Worm (Caenorhabditis elegans) whole organism, late embryonic: ENCODE data around the gene Y55F3BL.6.
"Not testable (repeated sequence)": the region's sequence is repeated elsewhere in the genome, so short reads cannot be mapped to it uniquely, and the experiment has no call there.

Experiments used
- C08G9.2 ChIP-seq: sonication (generic microtip); optimal IDR thresholded peaks from 2 replicates; lab custom pipeline; 2016; ENCODE audit warnings: mild to moderate bottlenecking, missing genetic modification characterization, moderate library complexity, missing compliant biosample characterization
- C38D4.7 ChIP-seq: fragments of 200-800 bp; sonication (Bioruptor generic); optimal IDR thresholded peaks from 2 replicates; lab custom pipeline; 2018; ENCODE audit warnings: mild to moderate bottlenecking, missing genetic modification characterization, moderate library complexity, missing compliant biosample characterization
- F13H6.1 ChIP-seq: sonication (generic microtip); optimal IDR thresholded peaks from 2 replicates; lab custom pipeline; 2016; ENCODE audit warnings: missing genetic modification characterization, missing compliant biosample characterization
- T23F11.4 ChIP-seq: fragments of 200-800 bp; sonication (Bioruptor generic); optimal IDR thresholded peaks from 2 replicates; lab custom pipeline; 2018; ENCODE audit warnings: mild to moderate bottlenecking, missing genetic modification characterization, missing compliant biosample characterization
- Y22D7AL.16 ChIP-seq: sonication (generic microtip); optimal IDR thresholded peaks from 2 replicates; lab custom pipeline; 2016; ENCODE audit warnings: missing genetic modification characterization, missing compliant biosample characterization
- ama-1 ChIP-seq: fragments of 150-350 bp; optimal IDR thresholded peaks from 2 replicates; lab custom pipeline; 2014
- ceh-18 ChIP-seq: sonication (generic microtip); optimal IDR thresholded peaks from 2 replicates; lab custom pipeline; 2016; ENCODE audit warnings: missing genetic modification characterization, missing compliant biosample characterization
- ceh-2 ChIP-seq: sonication (generic microtip); optimal IDR thresholded peaks from 2 replicates; lab custom pipeline; 2016; ENCODE audit warnings: missing genotype, missing genetic modification characterization, missing compliant biosample characterization
- ceh-30 ChIP-seq: fragments of 150-350 bp; optimal IDR thresholded peaks from 2 replicates; lab custom pipeline; 2014; ENCODE audit warnings: missing biosample characterization, missing genetic modification characterization
- ceh-31 ChIP-seq: sonication (generic microtip); optimal IDR thresholded peaks from 2 replicates; lab custom pipeline; 2016; ENCODE audit warnings: missing genetic modification characterization, missing compliant biosample characterization
- ceh-34 ChIP-seq: sonication (generic microtip); optimal IDR thresholded peaks from 2 replicates; lab custom pipeline; 2016; ENCODE audit warnings: mild to moderate bottlenecking, missing genetic modification characterization, missing compliant biosample characterization
- ceh-45 ChIP-seq: fragments of 200-800 bp; sonication (Bioruptor generic); IDR thresholded peaks from 2 replicates; pipeline ENCODE4 v1.3.6; 2022; ENCODE audit warnings: missing genetic modification reagents, missing genetic modification characterization, missing compliant biosample characterization
- ceh-48 ChIP-seq: sonication (generic microtip); optimal IDR thresholded peaks from 2 replicates; lab custom pipeline; 2016; ENCODE audit warnings: missing genetic modification characterization, inconsistent platforms, missing compliant biosample characterization
- dve-1 ChIP-seq: sonication (generic microtip); optimal IDR thresholded peaks from 2 replicates; lab custom pipeline; 2017; ENCODE audit warnings: antibody characterized with exemption, mild to moderate bottlenecking, missing genetic modification characterization, missing compliant biosample characterization
- elt-2 ChIP-seq: sonication (generic microtip); optimal IDR thresholded peaks from 2 replicates; lab custom pipeline; 2016; ENCODE audit warnings: missing genetic modification reagents, missing genetic modification characterization, missing compliant biosample characterization
- eyg-1 ChIP-seq: sonication (generic microtip); optimal IDR thresholded peaks from 2 replicates; lab custom pipeline; 2016; ENCODE audit warnings: missing genotype, missing genetic modification characterization, missing compliant biosample characterization
- fax-1 ChIP-seq: sonication (generic microtip); optimal IDR thresholded peaks from 2 replicates; lab custom pipeline; 2016; ENCODE audit warnings: missing genotype, missing genetic modification characterization, missing compliant biosample characterization
- gmeb-2 ChIP-seq: sonication (generic microtip); optimal IDR thresholded peaks from 2 replicates; lab custom pipeline; 2016; ENCODE audit warnings: missing genetic modification characterization, inconsistent platforms, missing compliant biosample characterization
- hlh-13 ChIP-seq: fragments of 200-800 bp; sonication (Bioruptor generic); optimal IDR thresholded peaks from 2 replicates; lab custom pipeline; 2018; ENCODE audit warnings: mild to moderate bottlenecking, missing genetic modification characterization, missing compliant biosample characterization
- hlh-15 ChIP-seq: sonication (generic microtip); optimal IDR thresholded peaks from 2 replicates; lab custom pipeline; 2016; ENCODE audit warnings: missing genetic modification characterization, missing compliant biosample characterization
- hlh-30 ChIP-seq: sonication (generic microtip); optimal IDR thresholded peaks from 2 replicates; lab custom pipeline; 2017; ENCODE audit warnings: antibody characterized with exemption, missing genetic modification characterization, missing compliant biosample characterization; ENCODE audit not compliant: insufficient read depth
- hlh-6 ChIP-seq: sonication (generic microtip); optimal IDR thresholded peaks from 2 replicates; lab custom pipeline; 2016; ENCODE audit warnings: missing genotype, missing genetic modification characterization, missing compliant biosample characterization
- lim-6 ChIP-seq: sonication (generic microtip); optimal IDR thresholded peaks from 2 replicates; lab custom pipeline; 2016; ENCODE audit warnings: missing genetic modification characterization, missing compliant biosample characterization
- lin-11 ChIP-seq: fragments of 200-800 bp; sonication (Bioruptor generic); optimal IDR thresholded peaks from 2 replicates; lab custom pipeline; 2018; ENCODE audit warnings: mild to moderate bottlenecking, missing genetic modification characterization, missing compliant biosample characterization
- madf-2 ChIP-seq: sonication (generic microtip); optimal IDR thresholded peaks from 2 replicates; lab custom pipeline; 2017; ENCODE audit warnings: missing genetic modification characterization, missing compliant biosample characterization
- nfya-1 ChIP-seq: sonication (generic microtip); optimal IDR thresholded peaks from 2 replicates; lab custom pipeline; 2017; ENCODE audit warnings: missing genetic modification characterization, mild to moderate bottlenecking, missing compliant biosample characterization, antibody characterized with exemption, moderate library complexity
- pag-3 ChIP-seq: sonication (generic microtip); optimal IDR thresholded peaks from 2 replicates; lab custom pipeline; 2016; ENCODE audit warnings: missing compliant biosample characterization, missing genetic modification characterization, borderline replicate concordance
- pat-9 ChIP-seq: fragments of 200-800 bp; sonication (Bioruptor generic); optimal IDR thresholded peaks from 2 replicates; lab custom pipeline; 2018; ENCODE audit warnings: mild to moderate bottlenecking, missing genetic modification characterization, moderate library complexity, missing compliant biosample characterization
- pha-2 ChIP-seq: sonication (generic microtip); optimal IDR thresholded peaks from 2 replicates; lab custom pipeline; 2017; ENCODE audit warnings: mild to moderate bottlenecking, missing genetic modification characterization, missing compliant biosample characterization
- pha-4 ChIP-seq: fragments of 150-350 bp; optimal IDR thresholded peaks from 2 replicates; lab custom pipeline; 2018; ENCODE audit warnings: missing biosample characterization, missing genetic modification reagents, missing genetic modification characterization
- ref-2 ChIP-seq: sonication (generic microtip); optimal IDR thresholded peaks from 2 replicates; lab custom pipeline; 2016; ENCODE audit warnings: missing genetic modification characterization, missing compliant biosample characterization
- rnt-1 ChIP-seq: sonication (generic microtip); optimal IDR thresholded peaks from 2 replicates; lab custom pipeline; 2016; ENCODE audit warnings: missing genetic modification characterization, missing compliant biosample characterization
- sox-2 ChIP-seq: fragments of 200-800 bp; sonication (Bioruptor generic); IDR thresholded peaks from 2 replicates; pipeline ENCODE4 v1.3.6; 2022; ENCODE audit warnings: missing genetic modification reagents, missing genetic modification characterization, missing compliant biosample characterization
- tbx-2 ChIP-seq: sonication (generic microtip); optimal IDR thresholded peaks from 2 replicates; lab custom pipeline; 2016; ENCODE audit warnings: missing genetic modification characterization, missing compliant biosample characterization
- ttx-3 ChIP-seq: sonication (generic microtip); optimal IDR thresholded peaks from 2 replicates; lab custom pipeline; 2016; ENCODE audit warnings: missing genetic modification reagents, missing genetic modification characterization, missing compliant biosample characterization
- unc-3 ChIP-seq, 2 experiments: fragments of 200-800 bp in 1 of 2; sonication (Bioruptor generic) in 1 of 2; sonication (generic microtip) in 1 of 2; conservative IDR thresholded peaks in 1 of 2; optimal IDR thresholded peaks in 1 of 2; 2 replicates each; pipeline versions ENCODE4 v1.3.6 to Lab custom; 2016 to 2022; ENCODE audit warnings: missing compliant biosample characterization in 2 of 2, missing genetic modification characterization in 2 of 2, missing genetic modification reagents in 1 of 2
- unc-86 ChIP-seq: sonication (generic microtip); optimal IDR thresholded peaks from 2 replicates; lab custom pipeline; 2016; ENCODE audit warnings: missing genetic modification characterization, missing compliant biosample characterization
- zip-5 ChIP-seq: sonication (generic microtip); optimal IDR thresholded peaks from 2 replicates; lab custom pipeline; 2016; ENCODE audit warnings: missing genetic modification characterization, missing compliant biosample characterization
- ztf-16 ChIP-seq: sonication (generic microtip); optimal IDR thresholded peaks from 2 replicates; lab custom pipeline; 2017; ENCODE audit warnings: missing genetic modification characterization, missing compliant biosample characterization

Gene Y55F3BL.6

DNA sequence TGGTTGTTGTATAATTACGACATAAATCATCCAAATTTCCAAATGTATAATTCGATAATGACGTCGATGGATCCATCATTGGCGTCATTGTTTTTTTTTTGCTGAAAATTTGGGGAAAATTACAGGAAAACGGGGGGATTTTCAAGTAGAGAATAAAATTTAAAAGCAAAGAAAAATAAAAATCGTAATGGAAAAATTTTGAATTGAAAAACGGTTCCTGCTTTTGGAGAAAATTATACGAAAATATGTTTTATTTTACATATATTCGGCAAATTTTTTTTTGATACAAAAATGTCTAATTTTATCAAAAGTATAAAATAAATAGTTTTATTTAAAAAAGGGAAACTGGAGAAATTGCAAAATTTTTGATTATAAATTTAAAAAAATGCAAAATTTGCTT lies 18.0 kb upstream of the Y55F3BL.6 start, which contains the start of gene zipt-15:
Gene zipt-15 (minus strand): TSS at position 101 of the 400 bp plus-strand sequence.
- no peak for TF ChIP-seq ceh-31 (tag; lab: Kevin White, UChicago)
- no peak for TF ChIP-seq pha-2 (tag; lab: Kevin White, UChicago)
- no peak for TF ChIP-seq pat-9
- TF ChIP-seq dve-1 (tag; lab: Kevin White, UChicago), result no peak
- no peak for TF ChIP-seq ceh-30 (tag; lab: Kevin White, UChicago)
- TF ChIP-seq fax-1, result no peak
- TF ChIP-seq hlh-15 (tag; lab: Kevin White, UChicago), result no peak
- no peak for TF ChIP-seq hlh-13 (GFP tag; lab: Kevin White, UChicago)
- TF ChIP-seq pag-3 (tag; lab: Kevin White, UChicago), result no peak
- TF ChIP-seq hlh-6 (tag; lab: Kevin White, UChicago), result no peak
- TF ChIP-seq T23F11.4 (GFP tag; lab: Kevin White, UChicago), result no peak
- no peak for TF ChIP-seq lim-6 (tag; lab: Kevin White, UChicago)
- TF ChIP-seq rnt-1, result no peak
- TF ChIP-seq ref-2 (tag; lab: Kevin White, UChicago), result no peak

DNA sequence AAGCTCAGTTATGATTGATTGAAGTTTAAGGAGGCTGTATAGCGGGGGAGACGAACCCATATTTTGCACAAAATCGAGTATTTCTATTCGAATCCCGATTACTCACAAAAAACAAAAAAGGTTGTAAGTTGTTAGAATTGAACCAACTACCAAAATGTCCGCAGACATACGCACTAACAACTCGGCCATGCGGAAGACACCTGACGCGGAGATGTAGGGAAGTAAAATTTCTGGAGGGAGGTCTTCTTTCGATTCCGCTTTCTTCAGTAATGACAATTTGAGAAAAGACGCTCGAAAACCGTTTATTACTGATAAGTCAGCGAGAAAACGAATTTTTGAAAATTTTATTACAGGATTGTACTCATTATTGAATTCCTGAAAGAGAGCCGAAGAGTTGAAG lies 11.0 kb upstream of the Y55F3BL.6 start:
- no peak for TF ChIP-seq eyg-1
- TF ChIP-seq lim-6 (tag; lab: Kevin White, UChicago), result no peak
- no peak for TF ChIP-seq ceh-18
- no peak for TF ChIP-seq lin-11
- no peak for TF ChIP-seq ztf-16 (tag; lab: Kevin White, UChicago)
- no peak for TF ChIP-seq unc-86 (tag; lab: Kevin White, UChicago)

DNA sequence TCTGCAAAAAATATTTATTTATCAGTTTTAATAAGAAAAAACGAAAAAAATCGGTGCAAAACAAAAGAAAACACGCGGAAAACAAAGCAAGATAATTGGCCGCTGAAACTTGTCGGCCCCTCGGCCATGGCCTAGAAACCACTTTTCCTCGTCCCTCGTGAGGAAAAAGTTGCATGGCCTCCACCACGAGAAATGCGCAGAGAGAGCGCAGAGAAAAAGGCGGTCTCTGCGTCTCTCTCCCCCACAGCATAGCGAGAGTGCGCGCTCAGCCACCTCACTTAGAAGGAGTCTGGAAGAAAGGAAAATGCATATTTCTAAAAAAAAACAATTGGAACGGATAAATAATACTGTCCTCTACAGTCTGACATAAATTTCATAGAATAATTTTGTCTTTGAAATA lies 6.5 kb upstream of the Y55F3BL.6 start:
- TF ChIP-seq ceh-34 (tag; lab: Kevin White, UChicago) (peak; percentile 7), unc-3 (GFP tag; conservative IDR thresholded peaks at IDR 0.05; lab: Robert Waterston, UW) (peak; percentile 23; the same call in 1 of the 2 replicates), hlh-30 (tag; lab: Kevin White, UChicago) (peak; percentile 4), rnt-1 (peak; percentile 16), ceh-31 (tag; lab: Kevin White, UChicago) (peak; percentile 58), tbx-2 (tag; lab: Kevin White, UChicago) (peak; percentile 37), ceh-45 (GFP tag; lab: Robert Waterston, UW) (0 out of 2 replicates have a peak, but pooled peaks have one; percentile 36), ceh-2 (tag; lab: Kevin White, UChicago) (peak; percentile 20), C08G9.2 (tag; lab: Kevin White, UChicago) (peak; percentile 56)
- TF ChIP-seq unc-3 (tag; optimal IDR thresholded peaks at IDR 0.05; lab: Kevin White, UChicago), result not testable (repeated sequence)

DNA sequence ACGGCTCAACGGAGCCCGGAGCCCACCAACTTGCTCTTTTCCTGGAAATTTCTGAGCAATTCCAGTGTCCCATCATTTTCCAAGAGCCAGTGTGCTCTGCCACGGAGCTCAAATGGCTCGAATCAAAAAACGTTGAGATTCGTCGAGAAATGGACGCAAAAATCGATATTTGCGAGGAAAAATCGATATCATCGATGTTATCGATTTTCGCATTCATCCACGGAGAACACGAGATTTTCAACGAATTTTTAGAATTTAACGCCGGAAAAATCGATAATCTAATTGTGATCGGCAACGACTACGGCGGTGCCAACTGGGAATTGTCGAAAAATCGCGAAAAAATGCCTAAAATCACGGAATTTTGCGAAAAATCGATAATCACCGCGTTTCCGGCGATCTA lies 1.2 kb downstream of the Y55F3BL.6 start:
- peak; percentile 27 for TF ChIP-seq ceh-48
- TF ChIP-seq fax-1, result no peak

DNA sequence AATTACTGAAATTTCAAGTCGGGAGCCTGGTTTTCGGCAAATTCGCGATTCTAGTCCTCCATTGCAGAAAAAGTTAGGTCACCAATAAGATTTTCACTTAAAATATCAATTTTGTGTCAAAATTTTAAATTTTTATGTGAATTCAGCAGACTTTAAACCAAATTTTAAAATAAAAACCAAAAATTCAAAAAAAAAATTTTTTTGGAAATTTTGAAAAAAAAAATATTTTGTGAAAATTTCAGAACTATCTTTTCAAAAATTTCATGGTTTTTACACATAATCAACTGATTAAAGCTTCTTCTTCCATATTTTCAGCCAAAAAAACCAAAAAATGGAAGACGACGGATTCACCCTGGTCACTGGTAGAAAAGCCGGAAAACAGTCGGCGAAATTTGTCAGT lies 2.1 kb downstream of the Y55F3BL.6 start, which contains the start of gene Y55F3BL.4:
Gene Y55F3BL.4 (plus strand): TSS at position 301 of the 400 bp plus-strand sequence.
- TF ChIP-seq nfya-1 (tag; lab: Kevin White, UChicago) (no peak), ttx-3 (no peak), hlh-15 (tag; lab: Kevin White, UChicago) (no peak), ceh-31 (tag; lab: Kevin White, UChicago) (no peak), zip-5 (tag; lab: Kevin White, UChicago) (no peak), F13H6.1 (no peak), ztf-16 (tag; lab: Kevin White, UChicago) (no peak), madf-2 (tag; lab: Kevin White, UChicago) (no peak), sox-2 (no peak), gmeb-2 (tag; lab: Kevin White, UChicago) (no peak), fax-1 (no peak), C38D4.7 (GFP tag; lab: Kevin White, UChicago) (no peak), ama-1 (no peak), pag-3 (tag; lab: Kevin White, UChicago) (no peak), pha-4 (tag; lab: Kevin White, UChicago) (no peak), T23F11.4 (GFP tag; lab: Kevin White, UChicago) (no peak), ref-2 (tag; lab: Kevin White, UChicago) (no peak), elt-2 (tag; lab: Kevin White, UChicago) (no peak), Y22D7AL.16 (tag; lab: Kevin White, UChicago) (no peak)
